Fruit fly (Drosophila melanogaster) whole organism, prepupa: ENCODE measurements around the gene CG12236.

Source experiments
- Blimp-1 ChIP-seq: fragments of 200-800 bp; sonication (Bioruptor generic); optimal IDR thresholded peaks from 3 replicates; lab custom pipeline; 2017; ENCODE audit warnings: missing biosample characterization, missing genetic modification characterization, mild to moderate bottlenecking, moderate library complexity, missing genetic modification reagents
- CG10631 ChIP-seq: fragments of 200-800 bp; sonication (Bioruptor generic); optimal IDR thresholded peaks from 2 replicates; lab custom pipeline; 2016; ENCODE audit warnings: missing biosample characterization, missing genetic modification characterization
- CG10669 ChIP-seq: fragments of 200-800 bp; sonication (Bioruptor generic); optimal IDR thresholded peaks from 3 replicates; lab custom pipeline; 2018; ENCODE audit warnings: missing biosample characterization, mild to moderate bottlenecking, missing genetic modification characterization, moderate library complexity
- CG11294 ChIP-seq: fragments of 200-800 bp; sonication (Bioruptor generic); IDR thresholded peaks from 2 replicates; pipeline ENCODE4 v1.3.6; 2022; ENCODE audit warnings: missing biosample characterization, missing genetic modification characterization
- CG11762 ChIP-seq: fragments of 200-800 bp; sonication (Bioruptor generic); optimal IDR thresholded peaks from 3 replicates; lab custom pipeline; 2016; ENCODE audit warnings: missing biosample characterization, missing genetic modification characterization; ENCODE audit not compliant: insufficient read depth
- CG11902 ChIP-seq: fragments of 200-800 bp; sonication (Bioruptor generic); optimal IDR thresholded peaks from 3 replicates; lab custom pipeline; 2016; ENCODE audit warnings: missing biosample characterization, missing genetic modification characterization
- CG1621 ChIP-seq: fragments of 200-800 bp; sonication (Bioruptor generic); optimal IDR thresholded peaks from 3 replicates; lab custom pipeline; 2018; ENCODE audit warnings: missing biosample characterization, mild to moderate bottlenecking, missing genetic modification characterization
- CG16779 ChIP-seq: fragments of 200-800 bp; sonication (Bioruptor generic); optimal IDR thresholded peaks from 3 replicates; lab custom pipeline; 2017; ENCODE audit warnings: missing biosample characterization, mild to moderate bottlenecking, missing genetic modification characterization
- CG3032 ChIP-seq: fragments of 200-800 bp; optimal IDR thresholded peaks from 2 replicates; lab custom pipeline; 2019; ENCODE audit warnings: missing biosample characterization, mild to moderate bottlenecking, missing genetic modification characterization, moderate library complexity
- CG31627 ChIP-seq: fragments of 200-800 bp; sonication (Bioruptor generic); optimal IDR thresholded peaks from 3 replicates; lab custom pipeline; 2016; ENCODE audit warnings: missing biosample characterization, missing genetic modification characterization
- CG32006 ChIP-seq: fragments of 200-800 bp; sonication (Bioruptor generic); optimal IDR thresholded peaks from 3 replicates; lab custom pipeline; 2017; ENCODE audit warnings: missing biosample characterization, mild to moderate bottlenecking, missing genetic modification characterization
- CG3919 ChIP-seq: fragments of 200-800 bp; sonication (Bioruptor generic); optimal IDR thresholded peaks from 3 replicates; lab custom pipeline; 2016; ENCODE audit warnings: missing biosample characterization, missing genetic modification characterization
- CG4318 ChIP-seq: fragments of 200-800 bp; sonication (Bioruptor generic); optimal IDR thresholded peaks from 3 replicates; lab custom pipeline; 2017; ENCODE audit warnings: missing biosample characterization, mild to moderate bottlenecking, missing genetic modification characterization
- CG6163 ChIP-seq: fragments of 200-800 bp; sonication (Bioruptor generic); IDR thresholded peaks from 3 replicates; pipeline ENCODE4 v1.3.6; 2022; ENCODE audit warnings: missing biosample characterization, missing genetic modification characterization
- CG6276 ChIP-seq: fragments of 200-800 bp; sonication (Bioruptor generic); optimal IDR thresholded peaks from 2 replicates; lab custom pipeline; 2017; ENCODE audit warnings: missing biosample characterization, mild to moderate bottlenecking, missing genetic modification characterization
- CG6808 ChIP-seq: fragments of 200-800 bp; sonication (Bioruptor generic); optimal IDR thresholded peaks from 3 replicates; lab custom pipeline; 2017; ENCODE audit warnings: missing biosample characterization, missing genetic modification characterization, mild to moderate bottlenecking, moderate library complexity, missing genetic modification reagents
- CG6854 ChIP-seq: fragments of 200-800 bp; sonication (Bioruptor generic); optimal IDR thresholded peaks from 2 replicates; lab custom pipeline; 2017; ENCODE audit warnings: missing biosample characterization, mild to moderate bottlenecking, missing genetic modification characterization
- CG7368 ChIP-seq: fragments of 200-800 bp; sonication (Bioruptor generic); optimal IDR thresholded peaks from 3 replicates; lab custom pipeline; 2016; ENCODE audit warnings: missing biosample characterization, missing genetic modification characterization
- CG8119 ChIP-seq: fragments of 200-800 bp; sonication (Bioruptor generic); IDR thresholded peaks from 3 replicates; pipeline ENCODE4 v1.3.6; 2022; ENCODE audit warnings: missing biosample characterization, missing genetic modification characterization
- CG8319 ChIP-seq: fragments of 200-800 bp; sonication (Bioruptor generic); optimal IDR thresholded peaks from 3 replicates; lab custom pipeline; 2016; ENCODE audit warnings: missing biosample characterization, missing genetic modification characterization
- CG8632 ChIP-seq: fragments of 200-800 bp; sonication (Bioruptor generic); optimal IDR thresholded peaks from 3 replicates; lab custom pipeline; 2016; ENCODE audit warnings: missing biosample characterization, missing genetic modification characterization
- Eip75B ChIP-seq: fragments of 200-800 bp; sonication (Bioruptor generic); optimal IDR thresholded peaks from 3 replicates; lab custom pipeline; 2016; ENCODE audit warnings: missing biosample characterization, missing genetic modification characterization
- Eip78C ChIP-seq: fragments of 200-800 bp; sonication (Bioruptor generic); peaks from one replicate; lab custom pipeline; 2016; ENCODE audit warnings: missing biosample characterization, missing genetic modification characterization
- Eip93F ChIP-seq: fragments of 200-800 bp; sonication (Bioruptor generic); optimal IDR thresholded peaks from 2 replicates; lab custom pipeline; 2016; ENCODE audit warnings: missing biosample characterization, mild to moderate bottlenecking, missing genetic modification characterization
- Ets96B ChIP-seq: fragments of 200-800 bp; optimal IDR thresholded peaks from 2 replicates; lab custom pipeline; 2019; ENCODE audit warnings: missing biosample characterization, mild to moderate bottlenecking, missing genetic modification characterization, moderate library complexity
- Hr39 ChIP-seq: fragments of 200-800 bp; sonication (Bioruptor generic); optimal IDR thresholded peaks from 2 replicates; lab custom pipeline; 2016; ENCODE audit warnings: missing biosample characterization, missing genetic modification characterization
- Lpt ChIP-seq: fragments of 200-800 bp; sonication (Bioruptor generic); optimal IDR thresholded peaks from 3 replicates; lab custom pipeline; 2016; ENCODE audit warnings: missing biosample characterization, missing genetic modification characterization
- Met ChIP-seq: fragments of 200-800 bp; sonication (Bioruptor generic); optimal IDR thresholded peaks from 3 replicates; lab custom pipeline; 2016; ENCODE audit warnings: missing biosample characterization, missing genetic modification characterization
- Smox ChIP-seq: fragments of 200-800 bp; sonication (Bioruptor generic); optimal IDR thresholded peaks from 3 replicates; lab custom pipeline; 2016; ENCODE audit warnings: missing biosample characterization, missing genetic modification characterization
- Sox14 ChIP-seq: fragments of 200-800 bp; sonication (Bioruptor generic); optimal IDR thresholded peaks from 3 replicates; lab custom pipeline; 2016; ENCODE audit warnings: missing biosample characterization, missing genetic modification characterization
- Sox15 ChIP-seq: fragments of 200-800 bp; sonication (Bioruptor generic); optimal IDR thresholded peaks from 3 replicates; lab custom pipeline; 2016; ENCODE audit warnings: missing biosample characterization, missing genetic modification characterization
- achi ChIP-seq: fragments of 200-800 bp; sonication (Bioruptor generic); optimal IDR thresholded peaks from 3 replicates; lab custom pipeline; 2016; ENCODE audit warnings: missing biosample characterization, missing genetic modification characterization
- acj6 ChIP-seq: fragments of 200-800 bp; sonication (Bioruptor generic); optimal IDR thresholded peaks from 3 replicates; lab custom pipeline; 2016; ENCODE audit warnings: missing biosample characterization, missing genetic modification characterization
- cyc ChIP-seq: fragments of 200-800 bp; sonication (Bioruptor generic); optimal IDR thresholded peaks from 3 replicates; lab custom pipeline; 2016; ENCODE audit warnings: missing biosample characterization, missing genetic modification characterization
- dac ChIP-seq: fragments of 200-800 bp; sonication (Bioruptor generic); optimal IDR thresholded peaks from 2 replicates; lab custom pipeline; 2017; ENCODE audit warnings: missing biosample characterization, mild to moderate bottlenecking, missing genetic modification characterization
- dsx ChIP-seq: fragments of 200-800 bp; optimal IDR thresholded peaks from 3 replicates; lab custom pipeline; 2019; ENCODE audit warnings: missing biosample characterization, mild to moderate bottlenecking, missing genetic modification characterization, moderate library complexity; ENCODE audit not compliant: poor library complexity, severe bottlenecking
- eg ChIP-seq: fragments of 200-800 bp; sonication (Bioruptor generic); IDR thresholded peaks from 3 replicates; pipeline ENCODE4 v1.3.6; 2022; ENCODE audit warnings: missing biosample characterization, missing genetic modification characterization
- esn ChIP-seq: fragments of 200-800 bp; sonication (Bioruptor generic); optimal IDR thresholded peaks from 2 replicates; lab custom pipeline; 2016; ENCODE audit warnings: missing biosample characterization, mild to moderate bottlenecking, missing genetic modification characterization, moderate library complexity
- lz ChIP-seq: fragments of 200-800 bp; sonication (Bioruptor generic); optimal IDR thresholded peaks from 3 replicates; lab custom pipeline; 2016; ENCODE audit warnings: missing biosample characterization, missing genetic modification characterization
- spab ChIP-seq: fragments of 200-800 bp; sonication (Bioruptor generic); optimal IDR thresholded peaks from 2 replicates; lab custom pipeline; 2017; ENCODE audit warnings: missing biosample characterization, mild to moderate bottlenecking, missing genetic modification characterization, missing genetic modification reagents
- ss ChIP-seq, 2 experiments: fragments of 200-800 bp; sonication (Bioruptor generic); optimal IDR thresholded peaks; 2 replicates in 1 of 2; 3 replicates in 1 of 2; lab custom pipeline; 2017 to 2018; ENCODE audit warnings: mild to moderate bottlenecking in 2 of 2, missing biosample characterization in 2 of 2, missing genetic modification characterization in 2 of 2, moderate library complexity in 1 of 2
- topi ChIP-seq: fragments of 200-800 bp; sonication (Bioruptor generic); optimal IDR thresholded peaks from 3 replicates; lab custom pipeline; 2016; ENCODE audit warnings: missing biosample characterization, missing genetic modification characterization
- vri ChIP-seq: fragments of 200-800 bp; sonication (Bioruptor generic); optimal IDR thresholded peaks from 3 replicates; lab custom pipeline; 2016; ENCODE audit warnings: missing biosample characterization, mild to moderate bottlenecking, missing genetic modification characterization

The CG12236 gene

dm6 chrX:5907916-5908315, at the start of gene CG12236:
CG12236 (plus strand) TSS chrX:5908135.
- TF ChIP-seq acj6 (GFP tag; lab: Kevin White, UChicago) = no peak
- peak; percentile 39 for TF ChIP-seq topi (GFP tag; lab: Kevin White, UChicago)
- TF ChIP-seq eg = 0 out of 3 replicates have a peak, but pooled peaks have one; percentile 32
- peak; percentile 54 for TF ChIP-seq CG1621 (tag; lab: Kevin White, UChicago)
- peak; percentile 48 for TF ChIP-seq cyc (GFP tag; lab: Kevin White, UChicago)
- peak; percentile 48 for TF ChIP-seq Eip78C (GFP tag; lab: Kevin White, UChicago)
- no peak for TF ChIP-seq CG16779 (tag; lab: Kevin White, UChicago)
- TF ChIP-seq CG6854 (GFP tag; lab: Kevin White, UChicago) = no peak
- peak; percentile 35 for TF ChIP-seq CG31627 (GFP tag; lab: Kevin White, UChicago)
- TF ChIP-seq Eip93F (GFP tag; lab: Kevin White, UChicago) = no peak
- TF ChIP-seq CG3919 (GFP tag; lab: Kevin White, UChicago) = peak; percentile 33
- peak; percentile 46 for TF ChIP-seq Sox14 (GFP tag; lab: Kevin White, UChicago)
- peak; percentile 15 for TF ChIP-seq dsx (GFP tag; lab: Kevin White, UChicago)
- no peak for TF ChIP-seq CG4318 (GFP tag; lab: Kevin White, UChicago)
- TF ChIP-seq esn (GFP tag; lab: Kevin White, UChicago) = peak; percentile 41
- no peak for TF ChIP-seq Smox (GFP tag; lab: Kevin White, UChicago)
- TF ChIP-seq CG11762 (GFP tag; lab: Kevin White, UChicago) = no peak
- TF ChIP-seq Met (GFP tag; lab: Kevin White, UChicago) = peak; percentile 24
- TF ChIP-seq dac (GFP tag; lab: Kevin White, UChicago) = no peak
- peak; percentile 43 for TF ChIP-seq Eip75B (GFP tag; lab: Kevin White, UChicago)
- TF ChIP-seq CG3032 (tag; lab: Kevin White, UChicago) = peak; percentile 26
- peak; percentile 21 for TF ChIP-seq CG6808 (GFP tag; lab: Kevin White, UChicago)
- peak; percentile 15 for TF ChIP-seq lz (GFP tag; lab: Kevin White, UChicago)
- TF ChIP-seq CG6276 (GFP tag; lab: Kevin White, UChicago) = no peak
- peak; percentile 43 for TF ChIP-seq Hr39 (GFP tag; lab: Kevin White, UChicago)
- no peak for TF ChIP-seq CG32006
- peak; percentile 20 for TF ChIP-seq Blimp-1 (GFP tag; lab: Kevin White, UChicago)
- TF ChIP-seq, all 60 proteins: peak for 17

dm6 chrX:5865051-5865450, 42.9 kb upstream of the CG12236 start, which contains the start of gene CG43137:
CG43137 (minus strand) TSS chrX:5865151.
- no peak for TF ChIP-seq CG3032 (tag; lab: Kevin White, UChicago)
- TF ChIP-seq CG3919 (GFP tag; lab: Kevin White, UChicago) = no peak
- TF ChIP-seq CG32006 = no peak
- TF ChIP-seq CG16779 (tag; lab: Kevin White, UChicago) = no peak
- no peak for TF ChIP-seq eg
- TF ChIP-seq Sox15 (GFP tag; lab: Kevin White, UChicago) = no peak
- TF ChIP-seq CG8119 (GFP tag; lab: Robert Waterston, UW) = no peak
- no peak for TF ChIP-seq acj6 (GFP tag; lab: Kevin White, UChicago)
- TF ChIP-seq vri (GFP tag; lab: Kevin White, UChicago) = no peak
- no peak for TF ChIP-seq CG8632 (GFP tag; lab: Kevin White, UChicago)
- no peak for TF ChIP-seq Blimp-1 (GFP tag; lab: Kevin White, UChicago)
- no peak for TF ChIP-seq CG10631
- TF ChIP-seq CG7368 = no peak
- no peak for TF ChIP-seq Eip75B (GFP tag; lab: Kevin White, UChicago)
- TF ChIP-seq Lpt (GFP tag; lab: Kevin White, UChicago) = no peak
- TF ChIP-seq Smox (GFP tag; lab: Kevin White, UChicago) = no peak
- no peak for TF ChIP-seq CG4318 (GFP tag; lab: Kevin White, UChicago)
- no peak for TF ChIP-seq topi (GFP tag; lab: Kevin White, UChicago)
- no peak for TF ChIP-seq CG1621 (tag; lab: Kevin White, UChicago)

DNA sequence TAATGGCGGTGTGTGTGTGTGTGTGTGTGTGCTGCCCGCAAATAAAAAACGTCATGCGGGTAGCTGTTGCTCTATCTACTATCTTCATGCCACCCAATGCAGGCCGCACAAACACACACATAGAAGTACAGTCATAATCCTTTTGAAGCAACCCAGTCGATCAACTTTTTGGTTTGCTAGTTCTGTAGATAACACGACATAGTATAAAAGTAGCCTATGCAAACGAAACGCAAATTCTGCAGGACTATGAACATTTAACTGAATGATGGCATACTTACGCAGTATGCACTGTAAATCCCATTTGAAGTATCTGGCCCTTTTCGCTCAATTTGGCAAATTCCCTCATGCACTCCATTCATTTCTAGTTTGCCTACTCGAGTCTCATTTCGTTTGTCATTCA, 41.8 kb upstream of the CG12236 start:
- TF ChIP-seq lz (GFP tag; lab: Kevin White, UChicago) = no peak
- no peak for TF ChIP-seq CG1621 (tag; lab: Kevin White, UChicago)
- no peak for TF ChIP-seq CG6276 (GFP tag; lab: Kevin White, UChicago)
- no peak for TF ChIP-seq spab (GFP tag; lab: Kevin White, UChicago)
- TF ChIP-seq Ets96B (tag; lab: Kevin White, UChicago) = no peak
- TF ChIP-seq CG32006 = peak; percentile 26
- no peak for TF ChIP-seq CG8319
- TF ChIP-seq Hr39 (GFP tag; lab: Kevin White, UChicago) = no peak
- 0 out of 3 replicates have a peak, but pooled peaks have one; percentile 16 for TF ChIP-seq CG8119 (GFP tag; lab: Robert Waterston, UW)
- TF ChIP-seq Eip78C (GFP tag; lab: Kevin White, UChicago) = peak; percentile 11
- no peak for TF ChIP-seq CG8632 (GFP tag; lab: Kevin White, UChicago)
- TF ChIP-seq CG11902 (GFP tag; lab: Kevin White, UChicago) = no peak
- TF ChIP-seq Blimp-1 (GFP tag; lab: Kevin White, UChicago) = no peak
- no peak for TF ChIP-seq ss (GFP tag; optimal IDR thresholded peaks at IDR 0.05; lab: Kevin White, UChicago)
- TF ChIP-seq achi (GFP tag; lab: Kevin White, UChicago) = no peak
- TF ChIP-seq acj6 (GFP tag; lab: Kevin White, UChicago) = no peak
- TF ChIP-seq CG10669 = no peak
- no peak for TF ChIP-seq CG6163 (GFP tag; lab: Robert Waterston, UW)
- no peak for TF ChIP-seq CG10631
- TF ChIP-seq CG11294 (GFP tag; lab: Robert Waterston, UW) = no peak
- TF ChIP-seq eg = no peak
- TF ChIP-seq Sox15 (GFP tag; lab: Kevin White, UChicago) = no peak
